Fruit fly (Drosophila melanogaster): Measurements from ENCODE around the gene Dad.

The Dad gene

DNA sequence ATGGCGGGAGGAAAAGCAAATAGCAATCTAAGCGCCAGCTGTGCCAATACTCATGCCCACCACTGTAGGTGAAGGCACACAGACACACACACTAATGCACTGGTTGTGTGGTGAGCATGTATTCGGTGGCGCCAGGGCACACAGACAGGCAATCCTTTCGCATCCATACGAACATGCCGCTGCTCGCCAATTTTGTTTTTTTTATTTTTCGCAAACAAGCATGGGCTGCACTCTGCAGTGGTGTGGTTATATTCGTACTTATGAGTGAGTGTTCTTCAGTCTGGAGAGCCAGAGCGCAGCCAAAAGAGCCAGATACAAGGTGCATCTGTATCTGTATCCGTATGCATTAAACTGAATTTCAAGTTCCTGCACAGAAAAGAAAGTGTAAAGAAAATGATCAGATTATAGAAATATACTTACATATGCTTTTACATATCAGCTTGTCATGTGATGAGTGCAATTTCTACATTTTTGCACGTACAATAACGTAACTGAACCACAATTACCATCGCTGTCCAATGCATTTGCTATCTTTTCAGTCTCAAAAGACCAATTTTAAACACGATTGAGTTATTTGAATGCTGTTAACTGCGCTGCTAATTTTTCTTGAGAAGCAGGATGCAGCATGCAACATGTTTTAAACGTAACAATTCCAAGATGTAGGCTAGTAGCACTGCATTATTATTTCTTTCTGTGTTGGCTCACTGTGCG, 5.4 kb downstream of the Dad start (continued):
- TF ChIP-seq YL-1 (GFP tag; optimal IDR thresholded peaks at IDR 0.05), result no peak
- TF ChIP-seq CG4820 (GFP tag; optimal IDR thresholded peaks at IDR 0.05), result peak; percentile 12
- no peak for TF ChIP-seq Myb (GFP tag; optimal IDR thresholded peaks at IDR 0.05)
- no peak for TF ChIP-seq sqz (GFP tag; optimal IDR thresholded peaks at IDR 0.05)
- no peak for TF ChIP-seq Abd-B (GFP tag; optimal IDR thresholded peaks at IDR 0.05)
- no peak for TF ChIP-seq ase (GFP tag; IDR thresholded peaks at IDR 0.05)
- no peak for TF ChIP-seq D19B (GFP tag; optimal IDR thresholded peaks at IDR 0.05)
- peak; percentile 8 for TF ChIP-seq CoRest (tag; optimal IDR thresholded peaks at IDR 0.05)
- no peak for TF ChIP-seq peb (GFP tag; IDR thresholded peaks at IDR 0.05)
- no peak for TF ChIP-seq CG15696 (tag; optimal IDR thresholded peaks at IDR 0.05)
- TF ChIP-seq CG6272 (GFP tag; IDR thresholded peaks at IDR 0.05), result no peak
- no peak for TF ChIP-seq CG7372 (GFP tag; IDR thresholded peaks at IDR 0.05)
- TF ChIP-seq CG1529 (GFP tag; optimal IDR thresholded peaks at IDR 0.05), result no peak
- TF ChIP-seq chinmo (GFP tag; IDR thresholded peaks at IDR 0.05; ENCODE audit: partially characterized antibody), result no peak
- no peak for TF ChIP-seq lilli (GFP tag; optimal IDR thresholded peaks at IDR 0.05)
- TF ChIP-seq Hand (GFP tag; optimal IDR thresholded peaks at IDR 0.05), result no peak
- no peak for TF ChIP-seq unc-4 (GFP tag; IDR thresholded peaks at IDR 0.05; ENCODE audit: partially characterized antibody)
- no peak for TF ChIP-seq az2 (GFP tag; optimal IDR thresholded peaks at IDR 0.05)
- no peak for TF ChIP-seq CG4854 (GFP tag; optimal IDR thresholded peaks at IDR 0.05)
- TF ChIP-seq scrt (GFP tag; optimal IDR thresholded peaks at IDR 0.05), result no peak
- no peak for TF ChIP-seq Dref (GFP tag; IDR thresholded peaks at IDR 0.05)
- no peak for TF ChIP-seq CG10654 (GFP tag; optimal IDR thresholded peaks at IDR 0.05)
- TF ChIP-seq Nf-YA (GFP tag; IDR thresholded peaks at IDR 0.05), result no peak
- TF ChIP-seq Taf1 (GFP tag; IDR thresholded peaks at IDR 0.05), result no peak
- TF ChIP-seq CG10366 (GFP tag; IDR thresholded peaks at IDR 0.05), result no peak
- no peak for TF ChIP-seq pita (GFP tag; optimal IDR thresholded peaks at IDR 0.05)
- TF ChIP-seq Lim3 (GFP tag; IDR thresholded peaks at IDR 0.05), result no peak
- TF ChIP-seq Jarid2 (GFP tag; optimal IDR thresholded peaks at IDR 0.05), result peak; percentile 5
- peak; percentile 90 for TF ChIP-seq sens (GFP tag)
- TF ChIP-seq H2.0 (GFP tag; IDR thresholded peaks at IDR 0.05), result no peak
- no peak for TF ChIP-seq caup (GFP tag; optimal IDR thresholded peaks at IDR 0.05; ENCODE audit: severe bottlenecking)
- no peak for TF ChIP-seq CG2120 (GFP tag; optimal IDR thresholded peaks at IDR 0.05)
- no peak for TF ChIP-seq hb (GFP tag; IDR thresholded peaks at IDR 0.05; ENCODE audit: partially characterized antibody)
- no peak for TF ChIP-seq oc (tag; optimal IDR thresholded peaks at IDR 0.05)
- TF ChIP-seq psq (GFP tag; optimal IDR thresholded peaks at IDR 0.05), result no peak
- no peak for TF ChIP-seq wek (GFP tag; optimal IDR thresholded peaks at IDR 0.05)
- TF ChIP-seq CG4707 (GFP tag; optimal IDR thresholded peaks at IDR 0.05), result no peak
- TF ChIP-seq HmgD (GFP tag; optimal IDR thresholded peaks at IDR 0.05), result no peak
- TF ChIP-seq tgo (GFP tag; IDR thresholded peaks at IDR 0.05), result no peak
- TF ChIP-seq Vsx1 (GFP tag; optimal IDR thresholded peaks at IDR 0.05), result no peak
- TF ChIP-seq ara (GFP tag; IDR thresholded peaks at IDR 0.05), result no peak
- TF ChIP-seq Bgb (GFP tag; IDR thresholded peaks at IDR 0.05; ENCODE audit: partially characterized antibody), result no peak
- TF ChIP-seq CG12744 (GFP tag; optimal IDR thresholded peaks at IDR 0.05), result no peak
- peak; percentile 59 for TF ChIP-seq nom (GFP tag; optimal IDR thresholded peaks at IDR 0.05)
- TF ChIP-seq bsh (GFP tag; optimal IDR thresholded peaks at IDR 0.05), result peak; percentile 25 to 88
- peak; percentile 32 for TF ChIP-seq CG2678 (tag; optimal IDR thresholded peaks at IDR 0.05)
- no peak for TF ChIP-seq CG30020 (tag; optimal IDR thresholded peaks at IDR 0.05)
- peak; percentile 7 for TF ChIP-seq org-1 (GFP tag; optimal IDR thresholded peaks at IDR 0.05)
- TF ChIP-seq CG13894 (tag; optimal IDR thresholded peaks at IDR 0.05), result no peak
- peak; percentile 5 for TF ChIP-seq ind (GFP tag; optimal IDR thresholded peaks at IDR 0.05)

Data from whole organism, embryonic.